Worm (Caenorhabditis elegans) whole organism, young adult: ENCODE measurements around the gene srx-125.

Experiments used
- B0035.1 ChIP-seq: sonication (generic microtip); optimal IDR thresholded peaks from 2 replicates; lab custom pipeline; 2016; ENCODE audit warnings: missing genetic modification characterization, mild to moderate bottlenecking, missing compliant biosample characterization, missing genotype, missing genetic modification reagents
- D2030.7 ChIP-seq: fragments of 200-800 bp; sonication (Bioruptor generic); IDR thresholded peaks from 2 replicates; pipeline ENCODE4 v1.3.6; 2022; ENCODE audit warnings: missing genetic modification reagents, missing genetic modification characterization, missing compliant biosample characterization
- ama-1 ChIP-seq, 3 experiments: fragments of 150-350 bp in 1 of 3; sonication (generic microtip) in 2 of 3; optimal IDR thresholded peaks; 2 replicates each; lab custom pipeline; 2014 to 2018; ENCODE audit warnings: missing biosample characterization in 2 of 3, missing genetic modification characterization in 2 of 3, missing genetic modification reagents in 2 of 3
- bed-1 ChIP-seq: fragments of 200-800 bp; sonication (Bioruptor generic); IDR thresholded peaks from 2 replicates; pipeline ENCODE4 v1.3.6; 2022; ENCODE audit warnings: missing genetic modification reagents, missing genetic modification characterization, missing compliant biosample characterization
- ceh-40 ChIP-seq: fragments of 200-800 bp; sonication (Bioruptor generic); IDR thresholded peaks from 2 replicates; pipeline ENCODE4 v1.3.6; 2022; ENCODE audit warnings: missing genetic modification characterization, missing compliant biosample characterization
- madf-8 ChIP-seq: fragments of 200-800 bp; sonication (Bioruptor generic); conservative IDR thresholded peaks from 2 replicates; pipeline ENCODE4 v1.3.6; 2022; ENCODE audit warnings: missing genetic modification reagents, missing genetic modification characterization, missing compliant biosample characterization
- snpc-4 ChIP-seq, 5 experiments: fragments of 150-350 bp in 1 of 5; sonication (generic microtip) in 4 of 5; optimal IDR thresholded peaks; 2 replicates each; lab custom pipeline; 2014 to 2018; ENCODE audit warnings: missing genetic modification characterization in 5 of 5, missing biosample characterization in 3 of 5, antibody characterized with exemption in 2 of 5, mild to moderate bottlenecking in 2 of 5, missing compliant biosample characterization in 2 of 5, missing genotype in 2 of 5, moderate library complexity in 2 of 5, missing genetic modification reagents in 1 of 5
- unc-62 ChIP-seq: fragments of 150-350 bp; optimal IDR thresholded peaks from 2 replicates; lab custom pipeline; 2014; ENCODE audit warnings: missing biosample characterization, missing genetic modification reagents, missing genetic modification characterization
- zim-3 ChIP-seq: sonication (generic microtip); optimal IDR thresholded peaks from 2 replicates; lab custom pipeline; 2017; ENCODE audit warnings: mild to moderate bottlenecking, missing genetic modification characterization, moderate library complexity, missing compliant biosample characterization

DNA sequence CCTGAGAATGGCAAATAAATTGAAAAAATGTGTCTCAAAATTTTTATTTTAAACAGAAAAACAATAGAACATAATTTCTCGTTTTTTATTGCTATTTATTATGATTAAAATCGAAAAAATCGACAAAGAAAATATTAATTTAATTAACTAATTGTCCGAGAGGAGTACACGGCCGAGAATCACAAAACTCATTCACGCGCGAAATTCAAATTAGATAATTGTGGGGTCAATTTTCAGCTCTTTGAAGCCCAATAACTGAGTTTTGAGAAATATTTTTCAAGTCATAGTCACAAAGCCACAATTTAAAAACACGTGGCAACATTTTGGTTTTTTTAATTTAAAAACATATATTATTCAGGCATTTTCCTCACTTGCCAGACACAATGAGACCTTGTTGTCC is 42.0 kb downstream of the srx-125 start:
- TF ChIP-seq ceh-40 (no peak), ama-1 (optimal IDR thresholded peaks at IDR 0.05; lab: Kevin White, UChicago) (no peak), ama-1 (GFP tag; optimal IDR thresholded peaks at IDR 0.05; lab: Kevin White, UChicago) (no peak), zim-3 (no peak), B0035.1 (tag; lab: Kevin White, UChicago) (no peak), madf-8 (GFP tag; lab: Robert Waterston, UW) (peak; percentile 41; the same call in 1 of the 2 replicates), unc-62 (GFP tag; lab: Kevin White, UChicago) (no peak), bed-1 (GFP tag; lab: Robert Waterston, UW) (no peak), D2030.7 (GFP tag; lab: Robert Waterston, UW) (no peak), snpc-4 (GFP tag; optimal IDR thresholded peaks at IDR 0.05; lab: Kevin White, UChicago) (no peak), snpc-4 (tag; optimal IDR thresholded peaks at IDR 0.05; lab: Kevin White, UChicago) (no peak)
